Fruit fly (Drosophila melanogaster): ENCODE data around the gene dco.

The dco gene

DNA sequence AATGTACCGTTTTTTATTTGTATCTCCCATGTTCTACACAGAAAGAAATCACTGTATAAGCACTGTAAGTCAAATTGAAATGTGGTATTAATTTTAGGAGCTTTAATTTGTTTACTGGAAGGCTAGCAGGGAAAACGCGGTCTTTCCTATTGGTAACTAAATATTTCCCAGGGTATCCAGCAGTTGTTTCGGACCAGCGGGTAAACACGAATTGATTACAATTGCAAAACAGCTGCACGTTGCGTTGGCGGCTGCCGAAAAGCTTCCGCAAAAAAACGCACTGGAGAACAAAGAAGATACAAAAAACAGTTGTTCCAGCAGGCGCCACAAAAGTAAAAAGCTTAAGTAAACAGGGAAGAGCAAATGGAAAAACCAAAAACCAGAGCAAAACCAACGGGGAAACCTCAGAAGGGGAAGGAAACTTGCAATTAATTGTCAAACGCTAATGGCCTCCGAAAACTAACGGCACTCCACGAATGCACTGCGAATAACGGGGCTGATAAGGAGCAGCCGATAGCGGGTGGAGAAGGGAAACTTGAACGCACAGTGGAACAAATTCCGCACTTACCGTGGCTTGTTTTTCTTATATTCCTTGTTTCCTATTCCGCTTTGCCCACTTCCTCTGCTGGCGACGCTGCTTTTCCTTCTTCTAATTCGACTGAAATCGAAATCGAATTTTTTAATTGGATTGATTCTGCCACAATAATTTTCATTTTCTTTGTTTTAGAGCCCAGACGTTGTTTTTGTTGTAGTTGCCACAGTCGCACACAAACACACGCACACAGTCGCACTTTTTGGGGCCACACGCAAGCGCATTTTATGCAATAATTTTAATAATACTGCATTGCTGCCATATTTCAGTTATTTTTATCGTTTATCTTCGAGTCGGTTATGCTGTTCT, 953 bp downstream of the dco start (continued):
- TF ChIP-seq Hr78 (GFP tag; optimal IDR thresholded peaks at IDR 0.05): no peak
- TF ChIP-seq Bgb (GFP tag; IDR thresholded peaks at IDR 0.05; ENCODE audit: partially characterized antibody): no peak
- peak; percentile 92 for TF ChIP-seq sens (GFP tag)
- no peak for TF ChIP-seq CG3407 (GFP tag; optimal IDR thresholded peaks at IDR 0.05)
- peak; percentile 30 for TF ChIP-seq CG7786 (GFP tag; optimal IDR thresholded peaks at IDR 0.05)
- TF ChIP-seq CG12219 (GFP tag; optimal IDR thresholded peaks at IDR 0.05): no peak
- no peak for TF ChIP-seq vfl (GFP tag; optimal IDR thresholded peaks at IDR 0.05)
- TF ChIP-seq gce (GFP tag; IDR thresholded peaks at IDR 0.05): no peak
- TF ChIP-seq BtbVII (GFP tag; optimal IDR thresholded peaks at IDR 0.05): no peak
- TF ChIP-seq ase (GFP tag; IDR thresholded peaks at IDR 0.05): peak; percentile 5; the same call in 1 of the 3 replicates
- TF ChIP-seq CG16813 (GFP tag; IDR thresholded peaks at IDR 0.05; ENCODE audit: partially characterized antibody): no peak
- peak; percentile 55 for TF ChIP-seq Meics (GFP tag; optimal IDR thresholded peaks at IDR 0.05)
- TF ChIP-seq esg (GFP tag; conservative IDR thresholded peaks at IDR 0.05): 0 out of 2 replicates have a peak, but pooled peaks have one; percentile 23
- TF ChIP-seq odd (GFP tag; optimal IDR thresholded peaks at IDR 0.05): peak; percentile 3
- no peak for TF ChIP-seq CG11723 (GFP tag; optimal IDR thresholded peaks at IDR 0.05)
- TF ChIP-seq dati (GFP tag; IDR thresholded peaks at IDR 0.05): 0 out of 2 replicates have a peak, but pooled peaks have one; percentile 30
- no peak for TF ChIP-seq CG2129 (GFP tag; IDR thresholded peaks at IDR 0.05; ENCODE audit: partially characterized antibody)
- no peak for TF ChIP-seq CG11398 (GFP tag; optimal IDR thresholded peaks at IDR 0.05)
- no peak for TF ChIP-seq hth (optimal IDR thresholded peaks at IDR 0.05)
- TF ChIP-seq CG9932 (GFP tag; IDR thresholded peaks at IDR 0.05): peak; percentile 54
- no peak for TF ChIP-seq CG32772 (GFP tag; IDR thresholded peaks at IDR 0.05)
- no peak for TF ChIP-seq CrebB (tag; optimal IDR thresholded peaks at IDR 0.05)
- no peak for TF ChIP-seq scrt (GFP tag; optimal IDR thresholded peaks at IDR 0.05)
- TF ChIP-seq CG2116 (GFP tag; optimal IDR thresholded peaks at IDR 0.05): no peak
- peak; percentile 21 for TF ChIP-seq CG13424 (tag; optimal IDR thresholded peaks at IDR 0.05)
- peak; percentile 14 for TF ChIP-seq CoRest (tag; optimal IDR thresholded peaks at IDR 0.05)
- peak; percentile 13 for TF ChIP-seq NC2β (GFP tag; optimal IDR thresholded peaks at IDR 0.05)
- TF ChIP-seq Max (GFP tag; optimal IDR thresholded peaks at IDR 0.05): no peak
- no peak for TF ChIP-seq CG17186 (GFP tag; optimal IDR thresholded peaks at IDR 0.05)
- no peak for TF ChIP-seq gro (GFP tag; optimal IDR thresholded peaks at IDR 0.05)
- TF ChIP-seq CG2120 (GFP tag; optimal IDR thresholded peaks at IDR 0.05): peak; percentile 20
- no peak for TF ChIP-seq MTF-1 (GFP tag; optimal IDR thresholded peaks at IDR 0.05; ENCODE audit: borderline replicate concordance)
- no peak for TF ChIP-seq maf-S (GFP tag; optimal IDR thresholded peaks at IDR 0.05)
- TF ChIP-seq CG4707 (GFP tag; optimal IDR thresholded peaks at IDR 0.05): peak; percentile 87
- TF ChIP-seq salm (tag; optimal IDR thresholded peaks at IDR 0.05): no peak
- peak; percentile 7 for TF ChIP-seq zfh2 (GFP tag; optimal IDR thresholded peaks at IDR 0.05)
- no peak for TF ChIP-seq nom (GFP tag; optimal IDR thresholded peaks at IDR 0.05)
- TF ChIP-seq Sox102F (GFP tag; optimal IDR thresholded peaks at IDR 0.05): peak; percentile 51
- TF ChIP-seq Deaf1 (tag; optimal IDR thresholded peaks at IDR 0.05): no peak
- peak; percentile 68 for TF ChIP-seq gem (tag; optimal IDR thresholded peaks at IDR 0.05)
- no peak for TF ChIP-seq CG17612 (GFP tag; IDR thresholded peaks at IDR 0.05)
- TF ChIP-seq ham (GFP tag; IDR thresholded peaks at IDR 0.05): no peak
- peak; percentile 45 for TF ChIP-seq ind (GFP tag; optimal IDR thresholded peaks at IDR 0.05)
- peak; percentile 44 for TF ChIP-seq chn (GFP tag; optimal IDR thresholded peaks at IDR 0.05)
- TF ChIP-seq E2f2 (GFP tag; IDR thresholded peaks at IDR 0.05): no peak
- no peak for TF ChIP-seq Neu2 (GFP tag; optimal IDR thresholded peaks at IDR 0.05; ENCODE audit: borderline replicate concordance)
- TF ChIP-seq ERR (GFP tag; optimal IDR thresholded peaks at IDR 0.05): no peak
- no peak for TF ChIP-seq Mrtf (GFP tag; IDR thresholded peaks at IDR 0.05)
- no peak; the same call in 1 of the 2 replicates for TF ChIP-seq sob (GFP tag; IDR thresholded peaks at IDR 0.05)
